Fruit fly (Drosophila melanogaster) whole organism, pupa: ENCODE data around the gene smg.

Experiments
- CG10348 ChIP-seq: fragments of 200-800 bp; sonication (Bioruptor generic); IDR thresholded peaks from 2 replicates; pipeline ENCODE4 v1.3.6; 2022; ENCODE audit warnings: missing biosample characterization, missing genetic modification characterization
- CG12605 ChIP-seq: fragments of 200-800 bp; sonication (Bioruptor generic); IDR thresholded peaks from 2 replicates; pipeline ENCODE4 v1.3.6; 2022; ENCODE audit warnings: missing biosample characterization, missing genetic modification characterization
- CG13204 ChIP-seq: fragments of 200-800 bp; sonication (Bioruptor generic); optimal IDR thresholded peaks from 2 replicates; lab custom pipeline; 2018; ENCODE audit warnings: missing biosample characterization, mild to moderate bottlenecking, missing genetic modification characterization, moderate library complexity
- CG15710 ChIP-seq: fragments of 200-800 bp; sonication (Bioruptor generic); optimal IDR thresholded peaks from 2 replicates; lab custom pipeline; 2018; ENCODE audit warnings: missing biosample characterization, mild to moderate bottlenecking, missing genetic modification characterization, moderate library complexity
- CG17806 ChIP-seq: fragments of 200-800 bp; sonication (Bioruptor generic); optimal IDR thresholded peaks from 2 replicates; lab custom pipeline; 2018; ENCODE audit warnings: missing biosample characterization, mild to moderate bottlenecking, missing genetic modification characterization, moderate library complexity
- CG4496 ChIP-seq: fragments of 200-800 bp; sonication (Bioruptor generic); IDR thresholded peaks from 3 replicates; pipeline ENCODE4 v1.3.6; 2022; ENCODE audit warnings: missing biosample characterization, missing genetic modification characterization
- CG8159 ChIP-seq: fragments of 200-800 bp; sonication (Bioruptor generic); optimal IDR thresholded peaks from 3 replicates; lab custom pipeline; 2018; ENCODE audit warnings: missing biosample characterization, mild to moderate bottlenecking, missing genetic modification characterization, moderate library complexity
- CG9948 ChIP-seq: fragments of 200-800 bp; sonication (Bioruptor generic); optimal IDR thresholded peaks from 2 replicates; lab custom pipeline; 2018; ENCODE audit warnings: missing biosample characterization, mild to moderate bottlenecking, missing genetic modification characterization, moderate library complexity
- D1 ChIP-seq: fragments of 200-800 bp; sonication (Bioruptor generic); optimal IDR thresholded peaks from 2 replicates; lab custom pipeline; 2018; ENCODE audit warnings: missing biosample characterization, mild to moderate bottlenecking, missing genetic modification characterization, moderate library complexity
- Ets98B ChIP-seq: fragments of 200-800 bp; sonication (Bioruptor generic); IDR thresholded peaks from 2 replicates; pipeline ENCODE4 v1.3.6; 2022; ENCODE audit warnings: missing biosample characterization, missing genetic modification characterization
- Snoo ChIP-seq: fragments of 200-800 bp; sonication (Bioruptor generic); optimal IDR thresholded peaks from 3 replicates; lab custom pipeline; 2017; ENCODE audit warnings: missing biosample characterization, mild to moderate bottlenecking, missing genetic modification characterization, inconsistent platforms
- rn ChIP-seq: fragments of 200-800 bp; sonication (Bioruptor generic); IDR thresholded peaks from 2 replicates; pipeline ENCODE4 v1.3.6; 2022; ENCODE audit warnings: missing biosample characterization, missing genetic modification characterization

dm6 chr3L:8966324-8967011, 31.3 kb downstream of the smg start, which contains the start of the genes CG5653 and CG5021:
- TF ChIP-seq CG13204 (GFP tag; lab: Kevin White, UChicago) (no peak), CG15710 (tag; lab: Kevin White, UChicago) (no peak), Ets98B (no peak), CG12605 (GFP tag; lab: Robert Waterston, UW) (no peak), CG9948 (tag; lab: Kevin White, UChicago) (no peak), Snoo (tag; lab: Kevin White, UChicago) (no peak), CG8159 (tag; lab: Kevin White, UChicago) (no peak), CG4496 (no peak), D1 (tag; lab: Kevin White, UChicago) (no peak), CG17806 (tag; lab: Kevin White, UChicago) (no peak), rn (GFP tag; lab: Robert Waterston, UW) (no peak), CG10348 (GFP tag; lab: Robert Waterston, UW) (no peak)
